Worm (Caenorhabditis elegans): Measurements from ENCODE around the gene R03D7.2.
A peak's percentile ranks its signal among the peaks of the same experiment; 100 is the strongest.

Gene R03D7.2

ce11 chrII:10959676-10960075 lies 24.7 kb upstream of the R03D7.2 start:
- no peak for TF ChIP-seq snu-23 (GFP tag; optimal IDR thresholded peaks at IDR 0.05)
- TF ChIP-seq blmp-1 (tag; optimal IDR thresholded peaks at IDR 0.05): peak; percentile 69
- no peak for TF ChIP-seq vab-15 (tag; optimal IDR thresholded peaks at IDR 0.05)
- TF ChIP-seq unc-62 (GFP tag; optimal IDR thresholded peaks at IDR 0.05): no peak

DNA sequence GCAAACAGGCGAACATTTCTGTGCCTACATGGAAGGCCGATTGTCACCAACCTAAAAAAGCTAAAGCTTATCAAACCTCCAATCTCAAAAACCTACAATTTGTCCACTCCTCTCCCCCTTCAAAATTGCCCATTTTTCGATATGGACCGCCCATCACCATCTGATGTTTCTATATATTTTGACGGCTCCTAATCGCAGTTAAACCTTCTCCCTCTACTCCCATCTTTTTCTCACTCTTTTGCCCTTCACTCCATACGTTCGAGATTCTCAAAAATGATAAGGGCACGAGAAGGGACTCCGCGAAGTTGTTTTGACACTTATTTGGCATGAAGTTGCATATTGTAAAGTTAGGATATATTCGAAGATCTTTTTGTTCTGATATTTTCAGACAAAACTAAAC lies 24.2 kb upstream of the R03D7.2 start:
- TF ChIP-seq pqm-1 (tag; optimal IDR thresholded peaks at IDR 0.05) (no peak), ets-5 (GFP tag; IDR thresholded peaks at IDR 0.05) (no peak), lsy-2 (tag; optimal IDR thresholded peaks at IDR 0.05) (no peak), unc-62 (GFP tag; optimal IDR thresholded peaks at IDR 0.05) (no peak), ceh-82 (tag; optimal IDR thresholded peaks at IDR 0.05) (no peak), C04F5.9 (tag; optimal IDR thresholded peaks at IDR 0.05) (no peak), unc-98 (GFP tag; IDR thresholded peaks at IDR 0.05) (no peak)

- TF ChIP-seq pqm-1 (tag; optimal IDR thresholded peaks at IDR 0.05) (no peak), nhr-237 (tag; optimal IDR thresholded peaks at IDR 0.05) (no peak)
Measured at ce11 chrII:10956793-10957192, 21.8 kb upstream of the R03D7.2 start, which contains the start of gene R03D7.8. TSS of gene R03D7.8 (minus strand) at chrII:10956893.

DNA sequence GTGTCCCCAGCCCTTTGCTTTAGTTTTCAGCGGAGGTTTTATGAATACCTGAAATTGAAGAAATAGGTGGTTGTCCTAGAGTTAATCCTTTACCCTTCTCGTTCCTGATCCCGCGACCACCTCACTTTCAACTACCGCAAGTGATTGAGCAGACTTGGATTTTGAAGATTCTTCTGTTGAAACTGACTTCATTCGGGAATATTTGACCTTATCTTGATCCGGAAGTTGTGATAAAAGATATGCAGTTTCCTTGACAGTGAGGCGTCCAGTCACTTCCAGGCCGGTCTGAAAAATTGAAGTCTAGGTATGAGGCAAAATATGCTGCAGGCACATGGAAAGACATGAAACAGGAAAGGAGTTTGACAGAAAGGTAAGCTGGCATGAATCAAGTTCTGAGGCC lies 20.1 kb upstream of the R03D7.2 start:
- no peak for TF ChIP-seq ceh-88 (GFP tag; IDR thresholded peaks at IDR 0.05)
- no peak for TF ChIP-seq tlp-1 (tag; optimal IDR thresholded peaks at IDR 0.05)
- no peak for TF ChIP-seq ceh-82 (tag; optimal IDR thresholded peaks at IDR 0.05)
- no peak for TF ChIP-seq mep-1 (tag; optimal IDR thresholded peaks at IDR 0.05)
- no peak for TF ChIP-seq C34B4.2 (tag; optimal IDR thresholded peaks at IDR 0.05)
- no peak for TF ChIP-seq ceh-90 (tag; optimal IDR thresholded peaks at IDR 0.05)
- TF ChIP-seq efl-1 (optimal IDR thresholded peaks at IDR 0.05): no peak
- TF ChIP-seq efl-1 (GFP tag; optimal IDR thresholded peaks at IDR 0.05 in 1 of 2): no peak
- no peak for TF ChIP-seq xbp-1 (tag; optimal IDR thresholded peaks at IDR 0.05)
- no peak for TF ChIP-seq nhr-12 (tag; optimal IDR thresholded peaks at IDR 0.05)
- TF ChIP-seq unc-62 (GFP tag; optimal IDR thresholded peaks at IDR 0.05): no peak
- no peak for TF ChIP-seq nhr-11 (tag; optimal IDR thresholded peaks at IDR 0.05)
- no peak for TF ChIP-seq dpl-1 (GFP tag; optimal IDR thresholded peaks at IDR 0.05)
- TF ChIP-seq unc-86 (tag; optimal IDR thresholded peaks at IDR 0.05): no peak
- no peak for TF ChIP-seq elt-3 (tag; optimal IDR thresholded peaks at IDR 0.05)

DNA sequence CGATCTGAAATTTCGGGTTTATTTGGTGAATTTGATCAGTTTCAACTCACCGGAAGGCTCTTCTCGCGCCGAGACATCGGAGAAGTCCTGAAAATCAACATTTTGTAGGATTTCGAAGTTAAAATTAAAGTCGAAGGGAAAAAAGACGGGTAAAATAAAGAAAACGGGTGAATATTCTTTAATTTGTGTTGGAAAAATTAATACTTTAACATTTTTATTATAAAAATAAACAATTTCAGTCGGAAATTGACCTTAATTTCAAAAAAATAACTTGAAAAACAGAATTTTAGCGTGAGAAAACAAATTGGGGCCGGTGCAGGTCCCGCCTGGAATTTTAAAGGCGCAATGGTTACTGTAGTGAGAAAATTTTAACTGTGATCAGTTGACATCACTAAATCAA lies 18.1 kb upstream of the R03D7.2 start, which contains the start of gene nos-1:
Gene nos-1, minus strand, starts transcription at position 101 of the 400 bp plus-strand sequence.
- TF ChIP-seq ceh-88 (GFP tag; IDR thresholded peaks at IDR 0.05) (no peak), snpc-4 (tag; optimal IDR thresholded peaks at IDR 0.05) (no peak), efl-3 (GFP tag; optimal IDR thresholded peaks at IDR 0.05) (no peak), C16A3.4 (tag; optimal IDR thresholded peaks at IDR 0.05) (no peak), unc-62 (GFP tag; optimal IDR thresholded peaks at IDR 0.05) (no peak), egl-13 (tag; optimal IDR thresholded peaks at IDR 0.05) (no peak), xbp-1 (tag; optimal IDR thresholded peaks at IDR 0.05) (no peak), nhr-77 (tag; optimal IDR thresholded peaks at IDR 0.05) (no peak), snu-23 (GFP tag; optimal IDR thresholded peaks at IDR 0.05) (no peak), pag-3 (tag; optimal IDR thresholded peaks at IDR 0.05; ENCODE audit: borderline replicate concordance, insufficient read depth) (no peak)

ce11 chrII:10950107-10950679 lies 15.2 kb upstream of the R03D7.2 start, which contains the start of gene gst-5:
TSS of gene gst-5 (plus strand) at chrII:10950352.
- TF ChIP-seq nhr-71 (tag; optimal IDR thresholded peaks at IDR 0.05) (peak; percentile 79), fkh-8 (tag; optimal IDR thresholded peaks at IDR 0.05) (peak; percentile 59), ceh-63 (GFP tag; optimal IDR thresholded peaks at IDR 0.05) (no peak), nhr-19 (GFP tag; conservative IDR thresholded peaks at IDR 0.05) (peak; percentile 19; the same call in 1 of the 2 replicates), efl-1 (optimal IDR thresholded peaks at IDR 0.05) (peak; percentile 51 to 59), efl-1 (GFP tag; optimal IDR thresholded peaks at IDR 0.05 in 1 of 2) (peak; percentile 50 to 91), mep-1 (tag; optimal IDR thresholded peaks at IDR 0.05) (peak; percentile 55), zip-4 (GFP tag; optimal IDR thresholded peaks at IDR 0.05) (peak; percentile 41), hlh-17 (GFP tag; optimal IDR thresholded peaks at IDR 0.05; ENCODE audit: borderline replicate concordance) (no peak), lin-14 (GFP tag; optimal IDR thresholded peaks at IDR 0.05) (peak; percentile 91), skn-1 (tag; optimal IDR thresholded peaks at IDR 0.05) (peak; percentile 99), dpl-1 (GFP tag; optimal IDR thresholded peaks at IDR 0.05) (peak; percentile 15 to 28 (median 18)), swsn-7 (tag; optimal IDR thresholded peaks at IDR 0.05) (peak; percentile 43), xbp-1 (tag; optimal IDR thresholded peaks at IDR 0.05) (peak; percentile 27), blmp-1 (tag; optimal IDR thresholded peaks at IDR 0.05) (peak; percentile 68), nhr-12 (tag; optimal IDR thresholded peaks at IDR 0.05) (no peak), lsy-2 (tag; optimal IDR thresholded peaks at IDR 0.05) (peak; percentile 36 to 60), snu-23 (GFP tag; optimal IDR thresholded peaks at IDR 0.05) (peak; percentile 67), tbx-2 (tag; optimal IDR thresholded peaks at IDR 0.05) (peak; percentile 44), F16B12.6 (tag; optimal IDR thresholded peaks at IDR 0.05) (no peak)
